Worm (Caenorhabditis elegans): ENCODE data around the gene R08C7.12.

Gene R08C7.12

ce11 chrIV:4403870-4404269 lies 45.7 kb upstream of the R08C7.12 start (continued):
- TF ChIP-seq mdt-29 (GFP tag; IDR thresholded peaks at IDR 0.05): no peak
- 0 out of 2 replicates have a peak, but pooled peaks have one; percentile 12 for TF ChIP-seq lim-7 (GFP tag; IDR thresholded peaks at IDR 0.05)
- no peak for TF ChIP-seq spr-1 (tag; optimal IDR thresholded peaks at IDR 0.05)
- TF ChIP-seq saeg-2 (GFP tag; IDR thresholded peaks at IDR 0.05): no peak
- no peak for TF ChIP-seq nhr-76 (tag; optimal IDR thresholded peaks at IDR 0.05)
- TF ChIP-seq F37D6.2 (tag; optimal IDR thresholded peaks at IDR 0.05): no peak
- TF ChIP-seq dpl-1 (GFP tag; optimal IDR thresholded peaks at IDR 0.05): no peak
- no peak for TF ChIP-seq duxl-1 (tag; optimal IDR thresholded peaks at IDR 0.05; ENCODE audit: poor library complexity)
- TF ChIP-seq ceh-20 (GFP tag; IDR thresholded peaks at IDR 0.05): no peak
- no peak for TF ChIP-seq dve-1 (tag; optimal IDR thresholded peaks at IDR 0.05; ENCODE audit: insufficient read depth)
- TF ChIP-seq hlh-11 (tag; optimal IDR thresholded peaks at IDR 0.05): no peak
- no peak for TF ChIP-seq F44E2.7 (GFP tag; IDR thresholded peaks at IDR 0.05)
- no peak for TF ChIP-seq daf-8 (GFP tag; IDR thresholded peaks at IDR 0.05)
- no peak for TF ChIP-seq nhr-11 (tag; optimal IDR thresholded peaks at IDR 0.05)
- TF ChIP-seq vab-7 (GFP tag; IDR thresholded peaks at IDR 0.05): no peak
- TF ChIP-seq ZK337.2 (GFP tag; IDR thresholded peaks at IDR 0.05): no peak
- no peak for TF ChIP-seq lin-15B (tag; optimal IDR thresholded peaks at IDR 0.05)
- TF ChIP-seq zfp-2 (tag; optimal IDR thresholded peaks at IDR 0.05): no peak
- no peak for TF ChIP-seq cey-2 (tag; optimal IDR thresholded peaks at IDR 0.05; ENCODE audit: borderline replicate concordance, insufficient read depth)
- TF ChIP-seq F49E8.2 (tag; optimal IDR thresholded peaks at IDR 0.05; ENCODE audit: borderline replicate concordance): no peak
- TF ChIP-seq nhr-41 (GFP tag; IDR thresholded peaks at IDR 0.05): no peak
- no peak for TF ChIP-seq nhr-102 (tag; optimal IDR thresholded peaks at IDR 0.05)
- TF ChIP-seq nhr-48 (tag; optimal IDR thresholded peaks at IDR 0.05): no peak
- TF ChIP-seq dmd-9 (GFP tag; IDR thresholded peaks at IDR 0.05): no peak
- no peak for TF ChIP-seq nhr-42 (GFP tag; IDR thresholded peaks at IDR 0.05)
- TF ChIP-seq mxl-2 (GFP tag; conservative IDR thresholded peaks at IDR 0.05): no peak
- no peak for TF ChIP-seq gei-8 (GFP tag; optimal IDR thresholded peaks at IDR 0.05)
- TF ChIP-seq D1046.2 (GFP tag; IDR thresholded peaks at IDR 0.05): no peak
- no peak for TF ChIP-seq fos-1 (tag; optimal IDR thresholded peaks at IDR 0.05)
- no peak for TF ChIP-seq ceh-62 (tag; optimal IDR thresholded peaks at IDR 0.05)
- no peak for TF ChIP-seq daf-16 (GFP tag; optimal IDR thresholded peaks at IDR 0.05)
- TF ChIP-seq daf-16 (tag; optimal IDR thresholded peaks at IDR 0.05): no peak
- no peak for TF ChIP-seq nhr-111 (GFP tag; optimal IDR thresholded peaks at IDR 0.05)
- TF ChIP-seq egl-43 (GFP tag; IDR thresholded peaks at IDR 0.05): no peak
- no peak for TF ChIP-seq lin-39 (tag; optimal IDR thresholded peaks at IDR 0.05)
- TF ChIP-seq lsy-2 (tag; optimal IDR thresholded peaks at IDR 0.05): peak in 1 of 2 experiments; percentile 3
- no peak for TF ChIP-seq nhr-6 (tag; optimal IDR thresholded peaks at IDR 0.05)
- no peak for TF ChIP-seq zip-2 (tag; optimal IDR thresholded peaks at IDR 0.05)
- peak; percentile 33 for TF ChIP-seq ama-1 (optimal IDR thresholded peaks at IDR 0.05)
- TF ChIP-seq attf-4 (tag; optimal IDR thresholded peaks at IDR 0.05): no peak
- no peak for TF ChIP-seq Y75B8A.6 (GFP tag; IDR thresholded peaks at IDR 0.05)
- TF ChIP-seq fkh-10 (GFP tag; optimal IDR thresholded peaks at IDR 0.05): no peak
- TF ChIP-seq unc-130 (GFP tag; optimal IDR thresholded peaks at IDR 0.05): no peak
- TF ChIP-seq ctbp-1 (GFP tag; IDR thresholded peaks at IDR 0.05): 0 out of 2 replicates have a peak, but pooled peaks have one; percentile 41

ce11 chrIV:4405126-4405525 lies 44.4 kb upstream of the R08C7.12 start, which contains the start of gene Y24D9A.7:
Gene Y24D9A.7, minus strand, starts transcription at chrIV:4405171.
- peak in 1 of 2 experiments; percentile 29 for TF ChIP-seq lsy-2 (tag; optimal IDR thresholded peaks at IDR 0.05)
- peak; percentile 18 for TF ChIP-seq mep-1 (tag; optimal IDR thresholded peaks at IDR 0.05)
- no peak for TF ChIP-seq jun-1 (tag; optimal IDR thresholded peaks at IDR 0.05)
- no peak for TF ChIP-seq snpc-1.2 (GFP tag; IDR thresholded peaks at IDR 0.05)
- TF ChIP-seq daf-16 (GFP tag; optimal IDR thresholded peaks at IDR 0.05): peak in 1 of 2 experiments; percentile 18
- peak; percentile 83 for TF ChIP-seq daf-16 (tag; optimal IDR thresholded peaks at IDR 0.05)
- no peak for TF ChIP-seq T20F7.1 (GFP tag; optimal IDR thresholded peaks at IDR 0.05)
- TF ChIP-seq hlh-11 (tag; optimal IDR thresholded peaks at IDR 0.05): peak; percentile 42
- no peak for TF ChIP-seq Y5F2A.4 (GFP tag; optimal IDR thresholded peaks at IDR 0.05)
- no peak for TF ChIP-seq arid-1 (GFP tag; conservative IDR thresholded peaks at IDR 0.05)
- TF ChIP-seq hif-1 (tag; optimal IDR thresholded peaks at IDR 0.05): peak in 1 of 2 experiments; percentile 2
- TF ChIP-seq nhr-102 (tag; optimal IDR thresholded peaks at IDR 0.05): peak; percentile 19
- TF ChIP-seq unc-39 (tag; optimal IDR thresholded peaks at IDR 0.05): no peak
- peak; percentile 93 for TF ChIP-seq hlh-30 (tag; optimal IDR thresholded peaks at IDR 0.05; ENCODE audit: insufficient read depth)
- TF ChIP-seq cey-2 (tag; optimal IDR thresholded peaks at IDR 0.05; ENCODE audit: borderline replicate concordance, insufficient read depth): no peak
- TF ChIP-seq nhr-11 (tag; optimal IDR thresholded peaks at IDR 0.05): peak; percentile 13

Measured in whole organism, L4 larva.